Fruit fly (Drosophila melanogaster) whole organism, embryonic: ENCODE results near the gene CG9498.

Source experiments
- Bteb2 ChIP-seq: fragments of 200-800 bp; sonication (Bioruptor generic); optimal IDR thresholded peaks from 2 replicates; lab custom pipeline; 2016; ENCODE audit warnings: missing biosample characterization, missing genetic modification characterization
- CG10274 ChIP-seq: fragments of 200-800 bp; sonication (Bioruptor generic); optimal IDR thresholded peaks from 3 replicates; lab custom pipeline; 2017; ENCODE audit warnings: missing biosample characterization, mild to moderate bottlenecking, missing genetic modification characterization
- CG15696 ChIP-seq: fragments of 200-800 bp; sonication (Bioruptor generic); optimal IDR thresholded peaks from 2 replicates; lab custom pipeline; 2019; ENCODE audit warnings: missing biosample characterization, mild to moderate bottlenecking, missing genetic modification characterization, moderate library complexity
- CG17361 ChIP-seq: fragments of 200-800 bp; sonication (Bioruptor generic); IDR thresholded peaks from 3 replicates; pipeline ENCODE4 v1.3.6; 2022; ENCODE audit warnings: missing biosample characterization, missing genetic modification characterization
- CG17568 ChIP-seq: fragments of 200-800 bp; sonication (Bioruptor generic); optimal IDR thresholded peaks from 2 replicates; lab custom pipeline; 2018; ENCODE audit warnings: missing biosample characterization, mild to moderate bottlenecking, missing genetic modification characterization, moderate library complexity
- CG30431 ChIP-seq: fragments of 200-800 bp; sonication (Bioruptor generic); optimal IDR thresholded peaks from 2 replicates; lab custom pipeline; 2017; ENCODE audit warnings: missing biosample characterization, missing genetic modification characterization
- CG31365 ChIP-seq: fragments of 200-800 bp; sonication (Bioruptor generic); optimal IDR thresholded peaks from 2 replicates; lab custom pipeline; 2018; ENCODE audit warnings: missing biosample characterization, mild to moderate bottlenecking, missing genetic modification characterization
- CG33213 ChIP-seq: fragments of 200-800 bp; sonication (Bioruptor generic); optimal IDR thresholded peaks from 3 replicates; lab custom pipeline; 2016; ENCODE audit warnings: missing biosample characterization, missing genetic modification characterization
- CG34376 ChIP-seq: fragments of 200-800 bp; sonication (Bioruptor generic); optimal IDR thresholded peaks from 2 replicates; lab custom pipeline; 2018; ENCODE audit warnings: missing biosample characterization, mild to moderate bottlenecking, missing genetic modification characterization
- CG3726 ChIP-seq: fragments of 200-800 bp; sonication (Bioruptor generic); IDR thresholded peaks from 3 replicates; pipeline ENCODE4, ENCODE4 v1.3.6; 2022; ENCODE audit warnings: missing biosample characterization, missing genetic modification characterization
- CG4424 ChIP-seq: fragments of 200-800 bp; sonication (Bioruptor generic); optimal IDR thresholded peaks from 3 replicates; lab custom pipeline; 2016; ENCODE audit warnings: missing biosample characterization, missing genetic modification characterization
- CG7372 ChIP-seq: fragments of 200-800 bp; sonication (Bioruptor generic); IDR thresholded peaks from 2 replicates; pipeline ENCODE4 v1.3.6; 2022; ENCODE audit warnings: missing biosample characterization, missing genetic modification characterization
- CG8089 ChIP-seq: fragments of 200-800 bp; sonication (Bioruptor generic); optimal IDR thresholded peaks from 3 replicates; lab custom pipeline; 2016; ENCODE audit warnings: missing biosample characterization, missing genetic modification characterization
- CG8290 ChIP-seq, 3 experiments: fragments of 200-800 bp; sonication (Bioruptor generic); optimal IDR thresholded peaks; 2 replicates each; lab custom pipeline; 2016 to 2019; ENCODE audit warnings: missing biosample characterization in 3 of 3, missing genetic modification characterization in 3 of 3, mild to moderate bottlenecking in 2 of 3, moderate library complexity in 1 of 3
- CG8388 ChIP-seq: fragments of 200-800 bp; sonication (Bioruptor generic); optimal IDR thresholded peaks from 2 replicates; lab custom pipeline; 2019; ENCODE audit warnings: missing biosample characterization, mild to moderate bottlenecking, missing genetic modification characterization, moderate library complexity
- CG8944 ChIP-seq: fragments of 200-800 bp; sonication (Bioruptor generic); optimal IDR thresholded peaks from 3 replicates; lab custom pipeline; 2016; ENCODE audit warnings: missing biosample characterization, missing genetic modification characterization
- D19B ChIP-seq: fragments of 200-800 bp; sonication (Bioruptor generic); optimal IDR thresholded peaks from 2 replicates; lab custom pipeline; 2017; ENCODE audit warnings: missing biosample characterization, mild to moderate bottlenecking, missing genetic modification characterization
- Hand ChIP-seq: fragments of 200-800 bp; sonication (Bioruptor generic); optimal IDR thresholded peaks from 2 replicates; lab custom pipeline; 2017; ENCODE audit warnings: mild to moderate bottlenecking, missing biosample characterization, missing genetic modification reagents, missing genetic modification characterization
- HmgZ ChIP-seq: fragments of 200-800 bp; sonication (Bioruptor generic); optimal IDR thresholded peaks from 2 replicates; lab custom pipeline; 2018; ENCODE audit warnings: missing biosample characterization, mild to moderate bottlenecking, missing genetic modification characterization
- MESR4 ChIP-seq: fragments of 200-800 bp; sonication (Bioruptor generic); optimal IDR thresholded peaks from 2 replicates; lab custom pipeline; 2018; ENCODE audit warnings: missing biosample characterization, mild to moderate bottlenecking, missing genetic modification characterization, moderate library complexity
- Mad ChIP-seq: fragments of 200-800 bp; sonication (Bioruptor generic); optimal IDR thresholded peaks from 2 replicates; lab custom pipeline; 2016; ENCODE audit warnings: missing biosample characterization, missing genetic modification characterization
- Med ChIP-seq: fragments of 200-800 bp; sonication (Bioruptor generic); peaks from one replicate; lab custom pipeline; 2016; ENCODE audit warnings: missing biosample characterization, missing genetic modification characterization, mild to moderate bottlenecking, inconsistent platforms, moderate library complexity
- Mes4 ChIP-seq: fragments of 200-800 bp; sonication (Bioruptor generic); optimal IDR thresholded peaks from 2 replicates; lab custom pipeline; 2016; ENCODE audit warnings: missing biosample characterization, missing genetic modification characterization
- NK7.1 ChIP-seq: fragments of 200-800 bp; sonication (Bioruptor generic); optimal IDR thresholded peaks from 3 replicates; lab custom pipeline; 2016; ENCODE audit warnings: missing biosample characterization, missing genetic modification characterization
- Nf-YC ChIP-seq: fragments of 200-800 bp; optimal IDR thresholded peaks from 3 replicates; lab custom pipeline; 2019; ENCODE audit warnings: missing biosample characterization, mild to moderate bottlenecking, missing genetic modification characterization, moderate library complexity
- PHDP ChIP-seq: fragments of 200-800 bp; sonication (Bioruptor generic); optimal IDR thresholded peaks from 3 replicates; lab custom pipeline; 2018; ENCODE audit warnings: missing biosample characterization, mild to moderate bottlenecking, missing genetic modification characterization, moderate library complexity
- Six4 ChIP-seq: fragments of 200-800 bp; sonication (Bioruptor generic); optimal IDR thresholded peaks from 2 replicates; lab custom pipeline; 2016; ENCODE audit warnings: missing biosample characterization, missing genetic modification characterization
- Sry-δ ChIP-seq: fragments of 200-800 bp; sonication (Bioruptor generic); optimal IDR thresholded peaks from 2 replicates; lab custom pipeline; 2016; ENCODE audit warnings: missing biosample characterization, missing genetic modification characterization
- aop ChIP-seq: fragments of 200-800 bp; sonication (Bioruptor generic); IDR thresholded peaks from 2 replicates; pipeline ENCODE4 v1.3.6; 2022; ENCODE audit warnings: missing biosample characterization, missing genetic modification characterization
- exex ChIP-seq: fragments of 200-800 bp; sonication (Bioruptor generic); optimal IDR thresholded peaks from 4 replicates; lab custom pipeline; 2018; ENCODE audit warnings: missing biosample characterization, mild to moderate bottlenecking, missing genetic modification characterization, moderate library complexity
- gfzf ChIP-seq: fragments of 200-800 bp; sonication (Bioruptor generic); optimal IDR thresholded peaks from 2 replicates; lab custom pipeline; 2016; ENCODE audit warnings: missing biosample characterization, mild to moderate bottlenecking, missing genetic modification characterization, moderate library complexity
- grau ChIP-seq: fragments of 200-800 bp; optimal IDR thresholded peaks from 3 replicates; lab custom pipeline; 2019; ENCODE audit warnings: missing biosample characterization, mild to moderate bottlenecking, missing genetic modification characterization, moderate library complexity
- hb ChIP-seq: fragments of 200-800 bp; sonication (Bioruptor generic); IDR thresholded peaks from 3 replicates; pipeline ENCODE4 v1.3.6; 2022; ENCODE audit warnings: missing biosample characterization, missing genetic modification characterization; ENCODE audit not compliant: partially characterized antibody
- her ChIP-seq: fragments of 200-800 bp; sonication (Bioruptor generic); optimal IDR thresholded peaks from 2 replicates; lab custom pipeline; 2016; ENCODE audit warnings: missing biosample characterization, missing genetic modification characterization
- kah ChIP-seq: fragments of 200-800 bp; sonication (Bioruptor generic); optimal IDR thresholded peaks from 2 replicates; lab custom pipeline; 2018; ENCODE audit warnings: missing biosample characterization, mild to moderate bottlenecking, missing genetic modification characterization
- knrl ChIP-seq: fragments of 200-800 bp; sonication (Bioruptor generic); IDR thresholded peaks from 3 replicates; pipeline ENCODE4 v1.3.6; 2022; ENCODE audit warnings: missing biosample characterization, missing genetic modification characterization; ENCODE audit not compliant: partially characterized antibody
- nau ChIP-seq: fragments of 200-800 bp; sonication (Bioruptor generic); optimal IDR thresholded peaks from 3 replicates; lab custom pipeline; 2017; ENCODE audit warnings: missing biosample characterization, mild to moderate bottlenecking, missing genetic modification characterization, missing genetic modification reagents
- pan ChIP-seq, 4 experiments: fragments of >200 bp in 3 of 4; fragments of 200-800 bp in 1 of 4; sonication (Bioruptor generic) in 1 of 4; optimal IDR thresholded peaks in 3 of 4; IDR thresholded peaks in 1 of 4; 2 replicates each; pipeline versions ENCODE4 v1.3.6 to Lab custom; 2017 to 2022; ENCODE audit warnings: missing biosample characterization in 2 of 4, missing genetic modification characterization in 2 of 4, mixed read lengths in 1 of 4
- sd ChIP-seq: fragments of 200-800 bp; sonication (Bioruptor generic); optimal IDR thresholded peaks from 3 replicates; lab custom pipeline; 2018; ENCODE audit warnings: missing biosample characterization, mild to moderate bottlenecking, missing genetic modification characterization, moderate library complexity
- slbo ChIP-seq: fragments of 200-800 bp; sonication (Bioruptor generic); IDR thresholded peaks from 2 replicates; pipeline ENCODE4 v1.3.6; 2022; ENCODE audit warnings: missing biosample characterization, missing genetic modification characterization
- slp2 ChIP-seq: fragments of 200-800 bp; sonication (Bioruptor generic); optimal IDR thresholded peaks from 2 replicates; lab custom pipeline; 2016; ENCODE audit warnings: missing biosample characterization, missing genetic modification characterization
- sug ChIP-seq: fragments of 200-800 bp; optimal IDR thresholded peaks from 2 replicates; lab custom pipeline; 2019; ENCODE audit warnings: missing biosample characterization, mild to moderate bottlenecking, missing genetic modification characterization, moderate library complexity
- tin ChIP-seq: fragments of 200-800 bp; sonication (Bioruptor generic); optimal IDR thresholded peaks from 3 replicates; lab custom pipeline; 2016; ENCODE audit warnings: missing biosample characterization, missing genetic modification characterization
- trh ChIP-seq: fragments of 200-800 bp; sonication (Bioruptor generic); optimal IDR thresholded peaks from 2 replicates; lab custom pipeline; 2016; ENCODE audit warnings: missing biosample characterization, missing genetic modification characterization
- z ChIP-seq: fragments of 200-800 bp; sonication (Bioruptor generic); IDR thresholded peaks from 3 replicates; pipeline ENCODE4 v1.3.6; 2022; ENCODE audit warnings: missing biosample characterization, missing genetic modification characterization

Gene CG9498

dm6 chr2L:6351809-6352182 is 962 bp upstream of the CG9498 start (continued):
- TF ChIP-seq CG8290 (GFP tag; optimal IDR thresholded peaks at IDR 0.05; lab: Kevin White, UChicago) (peak; percentile 33), CG8290 (tag; optimal IDR thresholded peaks at IDR 0.05; lab: Kevin White, UChicago) (no peak), Hand (GFP tag; lab: Kevin White, UChicago) (peak; percentile 66), CG17568 (GFP tag; lab: Kevin White, UChicago) (no peak), z (GFP tag; lab: Robert Waterston, UW) (no peak), CG3726 (GFP tag; lab: Robert Waterston, UW) (peak; percentile 78; the same call in 2 of the 3 replicates), CG30431 (peak; percentile 48), CG8388 (GFP tag; lab: Kevin White, UChicago) (peak; percentile 39), CG7372 (GFP tag; lab: Robert Waterston, UW) (peak; percentile 89), slbo (peak; percentile 94), Mes4 (GFP tag; lab: Kevin White, UChicago) (peak; percentile 16), CG34376 (GFP tag; lab: Kevin White, UChicago) (peak; percentile 97), CG8089 (GFP tag; lab: Kevin White, UChicago) (peak; percentile 37), PHDP (tag; lab: Kevin White, UChicago) (peak; percentile 83), tin (GFP tag; lab: Kevin White, UChicago) (peak; percentile 81)

DNA sequence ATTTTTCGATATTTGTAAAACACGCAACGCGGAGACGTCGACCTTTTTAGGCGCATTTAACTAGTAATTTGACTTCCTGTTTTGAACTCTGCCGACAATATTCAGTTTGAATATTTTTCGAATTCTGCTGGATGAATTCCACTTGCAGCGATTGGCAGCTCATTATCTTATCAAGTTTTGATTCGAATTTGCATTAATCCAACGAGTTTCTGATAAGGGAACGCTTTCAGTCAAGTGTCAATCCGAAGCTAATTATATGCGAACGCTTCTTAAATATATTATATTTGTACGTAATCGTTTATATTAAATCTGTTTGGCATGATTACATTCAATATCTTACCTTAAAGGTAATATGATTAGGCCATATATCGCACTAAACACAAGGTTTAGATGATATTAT is 2.5 kb downstream of the CG9498 start, which contains the start of gene CG9497:
TSS of gene CG9497 (minus strand) at position 101 of the 400 bp plus-strand sequence.
- TF ChIP-seq Bteb2 (no peak), exex (peak; percentile 22)

DNA sequence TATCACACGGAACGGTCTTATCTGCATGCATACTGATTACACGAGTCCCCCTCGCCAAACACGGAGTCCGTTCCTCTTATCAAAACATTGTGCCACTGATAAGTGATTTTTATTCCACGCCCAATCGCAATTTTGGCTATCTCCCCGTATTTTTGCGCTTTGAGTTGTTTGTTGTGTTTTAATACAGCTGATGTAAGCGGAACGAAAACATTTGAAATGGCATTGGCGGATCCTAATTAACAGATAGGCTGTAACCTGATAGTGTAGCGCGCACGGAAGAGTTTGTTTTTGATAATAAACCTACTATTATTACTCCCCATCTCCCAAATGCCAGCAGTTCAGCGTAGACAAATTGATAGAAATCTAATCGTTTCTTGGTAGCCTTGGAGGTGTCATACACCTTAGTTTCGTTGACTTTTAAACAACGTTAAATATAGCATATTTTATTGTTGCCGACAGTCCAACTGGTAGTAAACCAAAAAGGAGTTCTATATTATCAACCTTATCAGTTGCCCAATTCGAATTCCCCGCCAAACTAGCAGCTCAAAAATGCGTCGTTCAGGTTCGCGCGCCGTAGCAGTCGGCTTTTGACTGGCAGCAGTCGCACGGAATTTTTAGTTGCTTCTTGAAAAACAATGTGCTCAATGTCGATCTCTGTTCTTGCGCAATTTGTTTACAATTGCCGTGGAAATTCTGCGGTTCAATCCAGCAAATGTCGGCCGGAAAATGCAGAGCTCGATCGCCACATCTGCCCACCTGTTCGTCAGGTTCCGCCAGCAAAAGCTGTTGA is 7.6 kb downstream of the CG9498 start:
- TF ChIP-seq trh, result no peak
- TF ChIP-seq Sry-δ (GFP tag; lab: Kevin White, UChicago), result peak; percentile 31
- 0 out of 2 replicates have a peak, but pooled peaks have one; percentile 15 for TF ChIP-seq aop (GFP tag; lab: Robert Waterston, UW)
- peak; percentile 74 for TF ChIP-seq HmgZ
- peak; percentile 100 for TF ChIP-seq her (GFP tag; lab: Kevin White, UChicago)
- TF ChIP-seq Nf-YC (tag; lab: Kevin White, UChicago), result peak; percentile 26
- TF ChIP-seq Six4 (GFP tag; lab: Kevin White, UChicago), result no peak
- peak; percentile 15 for TF ChIP-seq D19B (GFP tag; lab: Kevin White, UChicago)
- TF ChIP-seq CG31365 (tag; lab: Kevin White, UChicago), result no peak
- peak; percentile 86 for TF ChIP-seq Med (GFP tag; lab: Kevin White, UChicago)
- peak; percentile 92 for TF ChIP-seq gfzf (GFP tag; lab: Kevin White, UChicago)
- TF ChIP-seq nau (GFP tag; lab: Kevin White, UChicago), result no peak
- TF ChIP-seq NK7.1 (GFP tag; lab: Kevin White, UChicago), result no peak
- peak; percentile 4 for TF ChIP-seq Mad (GFP tag; lab: Kevin White, UChicago)
- TF ChIP-seq CG17361, result no peak
- TF ChIP-seq sd (tag; lab: Kevin White, UChicago), result peak; percentile 98
- peak; percentile 1 for TF ChIP-seq grau (tag; lab: Kevin White, UChicago)
- TF ChIP-seq sug (tag; lab: Kevin White, UChicago), result peak; percentile 92
- TF ChIP-seq MESR4 (GFP tag; lab: Kevin White, UChicago), result peak; percentile 43
- TF ChIP-seq CG10274 (GFP tag; lab: Kevin White, UChicago), result peak; percentile 83
- TF ChIP-seq kah, result peak; percentile 57
- no peak for TF ChIP-seq pan (optimal IDR thresholded peaks at IDR 0.05; lab: Kevin White, UChicago)
- no peak for TF ChIP-seq pan (GFP tag; optimal IDR thresholded peaks at IDR 0.05 in 1 of 2, IDR thresholded peaks at IDR 0.05 in 1 of 2)
- TF ChIP-seq exex, result peak; percentile 100
- TF ChIP-seq knrl (GFP tag; lab: Robert Waterston, UW), result peak; percentile 36; the same call in 1 of the 3 replicates
- TF ChIP-seq CG15696 (tag; lab: Kevin White, UChicago), result no peak
- peak; percentile 16 for TF ChIP-seq CG33213 (GFP tag; lab: Kevin White, UChicago)
- TF ChIP-seq slp2 (GFP tag; lab: Kevin White, UChicago), result peak; percentile 12
- TF ChIP-seq hb, result no peak
- TF ChIP-seq CG8944, result no peak
- TF ChIP-seq CG4424, result no peak
